Fruit fly (Drosophila melanogaster) whole organism, prepupa: ENCODE data around the gene CG33791.
A peak's percentile ranks its signal among the peaks of the same experiment; 100 is the strongest.

ENCODE experiments used
- CG10669 ChIP-seq: fragments of 200-800 bp; sonication (Bioruptor generic); optimal IDR thresholded peaks from 3 replicates; lab custom pipeline; 2018; ENCODE audit warnings: missing biosample characterization, mild to moderate bottlenecking, missing genetic modification characterization, moderate library complexity
- CG11762 ChIP-seq: fragments of 200-800 bp; sonication (Bioruptor generic); optimal IDR thresholded peaks from 3 replicates; lab custom pipeline; 2016; ENCODE audit warnings: missing biosample characterization, missing genetic modification characterization; ENCODE audit not compliant: insufficient read depth
- CG11902 ChIP-seq: fragments of 200-800 bp; sonication (Bioruptor generic); optimal IDR thresholded peaks from 3 replicates; lab custom pipeline; 2016; ENCODE audit warnings: missing biosample characterization, missing genetic modification characterization
- CG15336 ChIP-seq: fragments of 200-800 bp; sonication (Bioruptor generic); IDR thresholded peaks from 2 replicates; pipeline ENCODE4 v1.3.6; 2022; ENCODE audit warnings: missing biosample characterization, missing genetic modification characterization
- CG16779 ChIP-seq: fragments of 200-800 bp; sonication (Bioruptor generic); optimal IDR thresholded peaks from 3 replicates; lab custom pipeline; 2017; ENCODE audit warnings: missing biosample characterization, mild to moderate bottlenecking, missing genetic modification characterization
- CG3032 ChIP-seq: fragments of 200-800 bp; optimal IDR thresholded peaks from 2 replicates; lab custom pipeline; 2019; ENCODE audit warnings: missing biosample characterization, mild to moderate bottlenecking, missing genetic modification characterization, moderate library complexity
- CG31627 ChIP-seq: fragments of 200-800 bp; sonication (Bioruptor generic); optimal IDR thresholded peaks from 3 replicates; lab custom pipeline; 2016; ENCODE audit warnings: missing biosample characterization, missing genetic modification characterization
- CG32006 ChIP-seq: fragments of 200-800 bp; sonication (Bioruptor generic); optimal IDR thresholded peaks from 3 replicates; lab custom pipeline; 2017; ENCODE audit warnings: missing biosample characterization, mild to moderate bottlenecking, missing genetic modification characterization
- CG34406 ChIP-seq: fragments of 200-800 bp; sonication (Bioruptor generic); optimal IDR thresholded peaks from 3 replicates; lab custom pipeline; 2016; ENCODE audit warnings: missing biosample characterization, missing genetic modification characterization
- CG3919 ChIP-seq: fragments of 200-800 bp; sonication (Bioruptor generic); optimal IDR thresholded peaks from 3 replicates; lab custom pipeline; 2016; ENCODE audit warnings: missing biosample characterization, missing genetic modification characterization
- CG4318 ChIP-seq: fragments of 200-800 bp; sonication (Bioruptor generic); optimal IDR thresholded peaks from 3 replicates; lab custom pipeline; 2017; ENCODE audit warnings: missing biosample characterization, mild to moderate bottlenecking, missing genetic modification characterization
- CG6163 ChIP-seq: fragments of 200-800 bp; sonication (Bioruptor generic); IDR thresholded peaks from 3 replicates; pipeline ENCODE4 v1.3.6; 2022; ENCODE audit warnings: missing biosample characterization, missing genetic modification characterization
- CG6276 ChIP-seq: fragments of 200-800 bp; sonication (Bioruptor generic); optimal IDR thresholded peaks from 2 replicates; lab custom pipeline; 2017; ENCODE audit warnings: missing biosample characterization, mild to moderate bottlenecking, missing genetic modification characterization
- CG6808 ChIP-seq: fragments of 200-800 bp; sonication (Bioruptor generic); optimal IDR thresholded peaks from 3 replicates; lab custom pipeline; 2017; ENCODE audit warnings: missing biosample characterization, missing genetic modification characterization, mild to moderate bottlenecking, moderate library complexity, missing genetic modification reagents
- CG7368 ChIP-seq: fragments of 200-800 bp; sonication (Bioruptor generic); optimal IDR thresholded peaks from 3 replicates; lab custom pipeline; 2016; ENCODE audit warnings: missing biosample characterization, missing genetic modification characterization
- CG8119 ChIP-seq: fragments of 200-800 bp; sonication (Bioruptor generic); IDR thresholded peaks from 3 replicates; pipeline ENCODE4 v1.3.6; 2022; ENCODE audit warnings: missing biosample characterization, missing genetic modification characterization
- CG8632 ChIP-seq: fragments of 200-800 bp; sonication (Bioruptor generic); optimal IDR thresholded peaks from 3 replicates; lab custom pipeline; 2016; ENCODE audit warnings: missing biosample characterization, missing genetic modification characterization
- CG9139 ChIP-seq: fragments of 200-800 bp; sonication (Bioruptor generic); optimal IDR thresholded peaks from 3 replicates; lab custom pipeline; 2017; ENCODE audit warnings: missing biosample characterization, mild to moderate bottlenecking, missing genetic modification characterization
- Eip78C ChIP-seq: fragments of 200-800 bp; sonication (Bioruptor generic); peaks from one replicate; lab custom pipeline; 2016; ENCODE audit warnings: missing biosample characterization, missing genetic modification characterization
- Eip93F ChIP-seq: fragments of 200-800 bp; sonication (Bioruptor generic); optimal IDR thresholded peaks from 2 replicates; lab custom pipeline; 2016; ENCODE audit warnings: missing biosample characterization, mild to moderate bottlenecking, missing genetic modification characterization
- Ets21C ChIP-seq: fragments of 200-800 bp; sonication (Bioruptor generic); optimal IDR thresholded peaks from 3 replicates; lab custom pipeline; 2016; ENCODE audit warnings: missing biosample characterization, missing genetic modification characterization
- Ets96B ChIP-seq: fragments of 200-800 bp; optimal IDR thresholded peaks from 2 replicates; lab custom pipeline; 2019; ENCODE audit warnings: missing biosample characterization, mild to moderate bottlenecking, missing genetic modification characterization, moderate library complexity
- Gug ChIP-seq: fragments of 200-800 bp; sonication (Bioruptor generic); IDR thresholded peaks from 2 replicates; pipeline ENCODE4 v1.3.6; 2022; ENCODE audit warnings: missing biosample characterization, missing genetic modification characterization
- Hr38 ChIP-seq: sonication (Bioruptor generic); optimal IDR thresholded peaks from 2 replicates; lab custom pipeline; 2016; ENCODE audit warnings: missing biosample characterization, missing genetic modification characterization
- Hr39 ChIP-seq: fragments of 200-800 bp; sonication (Bioruptor generic); optimal IDR thresholded peaks from 2 replicates; lab custom pipeline; 2016; ENCODE audit warnings: missing biosample characterization, missing genetic modification characterization
- Lpt ChIP-seq: fragments of 200-800 bp; sonication (Bioruptor generic); optimal IDR thresholded peaks from 3 replicates; lab custom pipeline; 2016; ENCODE audit warnings: missing biosample characterization, missing genetic modification characterization
- Met ChIP-seq: fragments of 200-800 bp; sonication (Bioruptor generic); optimal IDR thresholded peaks from 3 replicates; lab custom pipeline; 2016; ENCODE audit warnings: missing biosample characterization, missing genetic modification characterization
- OdsH ChIP-seq: fragments of 200-800 bp; sonication (Bioruptor generic); optimal IDR thresholded peaks from 3 replicates; lab custom pipeline; 2016; ENCODE audit warnings: missing biosample characterization, missing genetic modification characterization
- Smox ChIP-seq: fragments of 200-800 bp; sonication (Bioruptor generic); optimal IDR thresholded peaks from 3 replicates; lab custom pipeline; 2016; ENCODE audit warnings: missing biosample characterization, missing genetic modification characterization
- Sox14 ChIP-seq: fragments of 200-800 bp; sonication (Bioruptor generic); optimal IDR thresholded peaks from 3 replicates; lab custom pipeline; 2016; ENCODE audit warnings: missing biosample characterization, missing genetic modification characterization
- Sox15 ChIP-seq: fragments of 200-800 bp; sonication (Bioruptor generic); optimal IDR thresholded peaks from 3 replicates; lab custom pipeline; 2016; ENCODE audit warnings: missing biosample characterization, missing genetic modification characterization
- achi ChIP-seq: fragments of 200-800 bp; sonication (Bioruptor generic); optimal IDR thresholded peaks from 3 replicates; lab custom pipeline; 2016; ENCODE audit warnings: missing biosample characterization, missing genetic modification characterization
- acj6 ChIP-seq: fragments of 200-800 bp; sonication (Bioruptor generic); optimal IDR thresholded peaks from 3 replicates; lab custom pipeline; 2016; ENCODE audit warnings: missing biosample characterization, missing genetic modification characterization
- cyc ChIP-seq: fragments of 200-800 bp; sonication (Bioruptor generic); optimal IDR thresholded peaks from 3 replicates; lab custom pipeline; 2016; ENCODE audit warnings: missing biosample characterization, missing genetic modification characterization
- dac ChIP-seq: fragments of 200-800 bp; sonication (Bioruptor generic); optimal IDR thresholded peaks from 2 replicates; lab custom pipeline; 2017; ENCODE audit warnings: missing biosample characterization, mild to moderate bottlenecking, missing genetic modification characterization
- dsx ChIP-seq: fragments of 200-800 bp; optimal IDR thresholded peaks from 3 replicates; lab custom pipeline; 2019; ENCODE audit warnings: missing biosample characterization, mild to moderate bottlenecking, missing genetic modification characterization, moderate library complexity; ENCODE audit not compliant: poor library complexity, severe bottlenecking
- esn ChIP-seq: fragments of 200-800 bp; sonication (Bioruptor generic); optimal IDR thresholded peaks from 2 replicates; lab custom pipeline; 2016; ENCODE audit warnings: missing biosample characterization, mild to moderate bottlenecking, missing genetic modification characterization, moderate library complexity
- fd59A ChIP-seq: fragments of 200-800 bp; sonication (Bioruptor generic); optimal IDR thresholded peaks from 2 replicates; lab custom pipeline; 2017; ENCODE audit warnings: missing biosample characterization, mild to moderate bottlenecking, missing genetic modification characterization, missing genetic modification reagents
- fd85E ChIP-seq: fragments of 200-800 bp; sonication (Bioruptor generic); optimal IDR thresholded peaks from 3 replicates; lab custom pipeline; 2016; ENCODE audit warnings: missing biosample characterization, missing genetic modification characterization
- fkh ChIP-seq: fragments of 200-800 bp; sonication (Bioruptor generic); optimal IDR thresholded peaks from 3 replicates; lab custom pipeline; 2017; ENCODE audit warnings: missing biosample characterization, mild to moderate bottlenecking, missing genetic modification characterization, moderate library complexity
- net ChIP-seq: fragments of 200-800 bp; sonication (Bioruptor generic); optimal IDR thresholded peaks from 3 replicates; lab custom pipeline; 2016; ENCODE audit warnings: missing biosample characterization, missing genetic modification characterization
- pdm3 ChIP-seq: fragments of 200-800 bp; sonication (Bioruptor generic); optimal IDR thresholded peaks from 3 replicates; lab custom pipeline; 2016; ENCODE audit warnings: missing biosample characterization, missing genetic modification characterization
- salr ChIP-seq, 2 experiments: fragments of 200-800 bp; sonication (Bioruptor generic); optimal IDR thresholded peaks; 3 replicates each; lab custom pipeline; 2016 to 2018; ENCODE audit warnings: missing biosample characterization in 2 of 2, missing genetic modification characterization in 2 of 2, mild to moderate bottlenecking in 1 of 2
- ss ChIP-seq, 2 experiments: fragments of 200-800 bp; sonication (Bioruptor generic); optimal IDR thresholded peaks; 2 replicates in 1 of 2; 3 replicates in 1 of 2; lab custom pipeline; 2017 to 2018; ENCODE audit warnings: mild to moderate bottlenecking in 2 of 2, missing biosample characterization in 2 of 2, missing genetic modification characterization in 2 of 2, moderate library complexity in 1 of 2
- vri ChIP-seq: fragments of 200-800 bp; sonication (Bioruptor generic); optimal IDR thresholded peaks from 3 replicates; lab custom pipeline; 2016; ENCODE audit warnings: missing biosample characterization, mild to moderate bottlenecking, missing genetic modification characterization

CG33791 gene

dm6 chr3L:1569966-1570276, 32.8 kb upstream of the CG33791 start (continued):
- TF ChIP-seq dsx (no peak), Gug (no peak), CG3919 (GFP tag; lab: Kevin White, UChicago) (no peak), net (no peak), salr (GFP tag; optimal IDR thresholded peaks at IDR 0.05; lab: Kevin White, UChicago) (no peak), CG11902 (GFP tag; lab: Kevin White, UChicago) (no peak), Eip78C (no peak), achi (GFP tag; lab: Kevin White, UChicago) (no peak), CG8632 (GFP tag; lab: Kevin White, UChicago) (no peak), OdsH (GFP tag; lab: Kevin White, UChicago) (no peak), CG6276 (GFP tag; lab: Kevin White, UChicago) (no peak)

dm6 chr3L:1571077-1571476, 31.7 kb upstream of the CG33791 start:
- no peak for TF ChIP-seq CG32006
- no peak for TF ChIP-seq Sox14 (GFP tag; lab: Kevin White, UChicago)
- no peak for TF ChIP-seq fd85E (GFP tag; lab: Kevin White, UChicago)
- no peak for TF ChIP-seq CG10669 (GFP tag; lab: Kevin White, UChicago)
- no peak for TF ChIP-seq vri
- no peak for TF ChIP-seq fkh (GFP tag; lab: Kevin White, UChicago)
- no peak for TF ChIP-seq Ets96B (tag; lab: Kevin White, UChicago)
- TF ChIP-seq Met (GFP tag; lab: Kevin White, UChicago) = no peak
- no peak for TF ChIP-seq CG16779 (tag; lab: Kevin White, UChicago)
- TF ChIP-seq CG4318 (GFP tag; lab: Kevin White, UChicago) = no peak
- no peak for TF ChIP-seq achi (GFP tag; lab: Kevin White, UChicago)

dm6 chr3L:1573191-1573590, 29.6 kb upstream of the CG33791 start:
- TF ChIP-seq CG11762 (GFP tag; lab: Kevin White, UChicago) (no peak), salr (GFP tag; optimal IDR thresholded peaks at IDR 0.05; lab: Kevin White, UChicago) (no peak), dac (GFP tag; lab: Kevin White, UChicago) (no peak), Gug (no peak), Smox (GFP tag; lab: Kevin White, UChicago) (no peak), Lpt (GFP tag; lab: Kevin White, UChicago) (no peak), net (no peak), CG6163 (GFP tag; lab: Robert Waterston, UW) (no peak)

dm6 chr3L:1575731-1576376, 26.9 kb upstream of the CG33791 start:
- TF ChIP-seq CG3032 (tag; lab: Kevin White, UChicago) = no peak
- TF ChIP-seq Eip78C = peak; percentile 85
- no peak for TF ChIP-seq Sox15 (GFP tag; lab: Kevin White, UChicago)
- TF ChIP-seq dac (GFP tag; lab: Kevin White, UChicago) = no peak
- TF ChIP-seq OdsH (GFP tag; lab: Kevin White, UChicago) = no peak
- TF ChIP-seq esn (GFP tag; lab: Kevin White, UChicago) = peak; percentile 17
- no peak for TF ChIP-seq dsx
- TF ChIP-seq CG6163 (GFP tag; lab: Robert Waterston, UW) = 0 out of 3 replicates have a peak, but pooled peaks have one; percentile 20
- no peak for TF ChIP-seq fd59A (GFP tag; lab: Kevin White, UChicago)
- no peak for TF ChIP-seq CG11762 (GFP tag; lab: Kevin White, UChicago)
- TF ChIP-seq CG9139 (GFP tag; lab: Kevin White, UChicago) = no peak
- TF ChIP-seq Smox (GFP tag; lab: Kevin White, UChicago) = no peak
- peak; percentile 39; the same call in 1 of the 2 replicates for TF ChIP-seq CG15336 (GFP tag; lab: Robert Waterston, UW)
- no peak for TF ChIP-seq CG7368 (GFP tag; lab: Kevin White, UChicago)
- TF ChIP-seq Hr38 (GFP tag; lab: Kevin White, UChicago) = no peak
- TF ChIP-seq Hr39 (GFP tag; lab: Kevin White, UChicago) = no peak
- no peak for TF ChIP-seq cyc (GFP tag; lab: Kevin White, UChicago)
- no peak for TF ChIP-seq Eip93F
- TF ChIP-seq acj6 = peak; percentile 12
- no peak for TF ChIP-seq CG31627 (GFP tag; lab: Kevin White, UChicago)
- no peak for TF ChIP-seq Ets96B (tag; lab: Kevin White, UChicago)
- TF ChIP-seq CG6808 (GFP tag; lab: Kevin White, UChicago) = no peak
- no peak for TF ChIP-seq CG8632 (GFP tag; lab: Kevin White, UChicago)
- TF ChIP-seq CG8119 = no peak
- peak; percentile 11 for TF ChIP-seq pdm3 (GFP tag; lab: Kevin White, UChicago)
- no peak for TF ChIP-seq Ets21C (GFP tag; lab: Kevin White, UChicago)
- no peak for TF ChIP-seq CG34406 (GFP tag; lab: Kevin White, UChicago)
- TF ChIP-seq CG10669 (GFP tag; lab: Kevin White, UChicago) = no peak
- no peak for TF ChIP-seq ss (GFP tag; optimal IDR thresholded peaks at IDR 0.05; lab: Kevin White, UChicago)
